Fruit fly (Drosophila melanogaster): ENCODE results near the gene CG4456.

The CG4456 gene

DNA sequence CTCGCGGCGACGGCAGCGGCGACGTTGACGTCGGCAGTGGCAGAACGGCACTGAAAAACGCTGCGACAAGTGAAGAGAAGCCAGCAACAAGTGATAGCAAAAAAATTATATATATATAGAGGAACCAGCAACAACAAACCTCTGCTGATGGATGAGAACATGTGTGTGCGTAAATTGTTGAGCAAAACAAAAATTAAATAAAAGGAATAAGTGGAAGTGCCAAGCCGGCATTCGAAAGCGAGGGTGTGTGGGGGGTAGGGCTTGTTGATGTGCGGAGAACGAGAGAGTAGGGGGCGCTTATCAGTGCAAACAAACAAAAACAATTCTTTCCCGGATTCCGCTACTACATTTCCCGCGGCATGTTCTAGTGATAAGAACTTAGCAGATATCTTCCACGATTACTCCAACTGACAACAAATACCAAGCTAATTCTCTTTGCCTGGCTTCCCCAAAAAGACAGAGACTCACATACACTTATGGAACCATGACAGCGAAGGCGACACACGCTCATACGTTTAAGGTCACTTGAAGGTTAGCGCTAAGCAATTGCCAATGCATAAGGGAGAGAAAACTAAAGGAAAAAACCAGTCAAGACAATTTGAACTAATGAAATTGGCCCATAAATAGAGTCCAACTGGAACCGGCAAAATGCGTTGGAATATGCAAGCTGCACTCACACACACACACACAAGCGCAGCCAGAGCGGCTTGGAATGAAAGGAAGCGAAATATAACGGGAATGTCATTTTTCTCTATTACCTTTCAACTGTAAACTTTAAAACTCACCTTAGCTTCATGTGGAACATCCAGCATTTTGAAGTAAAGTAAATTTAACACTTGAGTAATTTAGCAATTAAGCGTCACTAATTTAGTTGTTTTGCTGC, 14.5 kb upstream of the CG4456 start:
- no peak for TF ChIP-seq CG17801 (GFP tag; optimal IDR thresholded peaks at IDR 0.05; ENCODE audit: partially characterized antibody)

- no peak for TF ChIP-seq CG17801 (GFP tag; optimal IDR thresholded peaks at IDR 0.05; ENCODE audit: partially characterized antibody)
Measured at dm6 chr3L:9358713-9359040, 13.8 kb upstream of the CG4456 start, which contains the start of the genes UGP and Svip. UGP (minus strand) TSS chr3L:9358935. Svip (plus strand) TSS chr3L:9358999.

DNA sequence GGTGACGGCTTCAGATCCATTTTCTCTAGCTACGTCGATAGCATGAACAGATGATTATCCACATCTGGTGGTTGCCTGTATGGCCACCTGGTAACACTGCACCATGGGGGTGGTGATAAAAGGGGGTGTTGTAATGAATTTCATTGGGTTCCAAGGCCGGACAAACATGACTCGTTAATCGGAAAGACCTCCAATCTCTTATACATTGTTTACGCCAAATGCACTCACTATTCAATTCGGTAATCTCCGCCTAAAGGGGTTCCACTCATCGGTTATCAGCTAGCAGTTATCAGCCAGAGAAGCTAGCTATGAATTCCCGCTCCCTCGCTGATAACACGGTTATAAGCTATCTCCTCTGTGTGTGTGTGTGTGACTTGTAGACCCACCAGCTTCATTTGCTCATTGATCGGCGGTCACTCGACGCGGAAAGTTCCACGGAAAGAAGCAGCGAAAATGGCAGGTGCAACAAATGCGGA, 12.3 kb upstream of the CG4456 start, which contains the start of gene Pdxk:
TSS of gene Pdxk (plus strand) at position 100 of the 476 bp plus-strand sequence.
- TF ChIP-seq CG17801 (GFP tag; optimal IDR thresholded peaks at IDR 0.05; ENCODE audit: partially characterized antibody) = peak; percentile 47

- TF ChIP-seq CG17801 (GFP tag; optimal IDR thresholded peaks at IDR 0.05; ENCODE audit: partially characterized antibody) = peak; percentile 62
Measured at dm6 chr3L:9361894-9362293, 10.6 kb upstream of the CG4456 start, which contains the start of gene CG34456. CG34456 (plus strand) TSS chr3L:9362108.

DNA sequence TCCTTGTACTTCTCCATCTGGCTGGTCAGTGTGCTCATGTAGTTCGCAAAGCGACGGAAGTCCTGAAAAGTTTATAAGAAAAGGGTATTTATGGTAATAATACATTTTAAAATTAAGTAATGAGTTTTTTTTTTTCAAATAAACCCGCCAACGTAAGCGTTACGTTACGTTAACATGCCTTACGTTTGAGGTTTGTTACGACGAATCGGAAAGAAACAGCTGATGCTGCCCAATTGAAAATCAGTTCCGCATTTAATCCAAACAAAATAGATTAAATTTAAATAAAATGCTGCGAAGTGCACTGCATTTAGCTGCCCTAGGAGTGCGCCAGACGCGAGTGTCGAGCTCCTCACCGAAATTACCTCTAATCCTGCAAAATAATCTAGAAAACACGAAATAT, 8.4 kb upstream of the CG4456 start, which contains the start of gene mRRF1:
TSS of gene mRRF1 (plus strand) at position 220 of the 400 bp plus-strand sequence.
- no peak for TF ChIP-seq CG17801 (GFP tag; optimal IDR thresholded peaks at IDR 0.05; ENCODE audit: partially characterized antibody)

DNA sequence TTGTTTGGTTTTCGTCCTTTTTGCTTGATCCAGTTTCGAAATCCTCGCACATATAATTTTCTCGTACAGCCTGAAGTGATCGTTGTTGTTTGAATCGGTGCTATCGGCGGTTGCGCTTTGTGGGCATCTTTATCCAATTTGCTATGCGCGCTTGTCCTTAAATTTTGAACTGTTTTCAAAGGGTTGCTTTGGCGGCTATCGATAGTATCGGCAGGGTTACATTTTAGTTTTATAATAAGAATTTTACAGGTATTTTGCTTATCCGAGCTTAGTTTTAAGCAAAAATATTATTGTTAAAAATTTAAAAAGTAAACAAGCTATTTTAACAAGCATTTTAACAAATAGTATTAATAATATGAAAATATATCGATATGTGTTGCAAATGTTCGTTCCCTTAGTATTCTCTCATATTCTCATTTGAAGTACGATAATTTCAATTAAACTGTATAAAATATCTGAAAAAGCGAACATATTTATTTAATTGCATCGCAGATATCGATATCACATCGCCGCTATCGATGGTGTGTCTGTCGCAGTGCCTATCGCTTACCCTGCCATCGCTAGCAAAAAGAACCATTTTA, 5.6 kb upstream of the CG4456 start, which contains the start of the genes Klp67A and CG4452:
TSS of gene Klp67A (minus strand) at position 197 of the 581 bp plus-strand sequence.
TSS of gene CG4452 (plus strand) at position 528 of the 581 bp plus-strand sequence.
- no peak for TF ChIP-seq CG17801 (GFP tag; optimal IDR thresholded peaks at IDR 0.05; ENCODE audit: partially characterized antibody)

- TF ChIP-seq CG17801 (GFP tag; optimal IDR thresholded peaks at IDR 0.05; ENCODE audit: partially characterized antibody) = peak; percentile 78
Measured at dm6 chr3L:9367431-9367867, 5.1 kb upstream of the CG4456 start.

- TF ChIP-seq CG17801 (GFP tag; optimal IDR thresholded peaks at IDR 0.05; ENCODE audit: partially characterized antibody) = no peak
Measured at dm6 chr3L:9368665-9369064, 3.9 kb upstream of the CG4456 start.

dm6 chr3L:9370907-9371365, 1.6 kb upstream of the CG4456 start, which contains the start of gene Fdx1:
Fdx1 (minus strand) TSS chr3L:9371238.
- peak; percentile 64 for TF ChIP-seq CG17801 (GFP tag; optimal IDR thresholded peaks at IDR 0.05; ENCODE audit: partially characterized antibody)

DNA sequence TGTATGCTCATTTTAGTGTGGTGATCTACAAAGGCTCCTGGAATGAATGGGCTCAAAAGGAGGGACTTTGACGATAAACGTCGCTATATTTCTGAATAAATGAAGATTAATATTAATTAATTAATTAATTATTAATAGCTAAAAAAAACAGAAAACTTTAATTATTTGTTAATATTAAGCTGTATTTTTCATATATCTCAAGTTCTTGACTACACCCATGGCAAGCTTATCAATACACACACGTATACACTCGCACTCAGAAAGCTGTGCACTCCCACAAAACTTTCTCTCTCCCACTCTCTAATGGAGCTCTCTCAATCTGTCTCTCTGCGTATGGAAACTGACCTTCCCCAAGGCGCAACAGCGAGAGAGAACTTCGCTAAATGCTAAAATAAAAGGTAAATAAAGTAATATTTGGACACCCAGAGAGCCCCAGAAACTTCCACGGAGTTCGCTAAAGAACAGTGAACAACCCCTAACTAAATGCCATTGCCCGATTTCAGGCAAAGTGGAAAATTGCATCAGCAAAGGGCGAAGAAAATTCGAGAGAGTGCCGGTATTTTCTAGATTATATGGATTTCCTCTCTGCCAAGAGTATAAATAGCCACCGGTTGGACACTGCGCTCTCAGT, 967 bp downstream of the CG4456 start:
- TF ChIP-seq CG17801 (GFP tag; optimal IDR thresholded peaks at IDR 0.05; ENCODE audit: partially characterized antibody) = no peak

DNA sequence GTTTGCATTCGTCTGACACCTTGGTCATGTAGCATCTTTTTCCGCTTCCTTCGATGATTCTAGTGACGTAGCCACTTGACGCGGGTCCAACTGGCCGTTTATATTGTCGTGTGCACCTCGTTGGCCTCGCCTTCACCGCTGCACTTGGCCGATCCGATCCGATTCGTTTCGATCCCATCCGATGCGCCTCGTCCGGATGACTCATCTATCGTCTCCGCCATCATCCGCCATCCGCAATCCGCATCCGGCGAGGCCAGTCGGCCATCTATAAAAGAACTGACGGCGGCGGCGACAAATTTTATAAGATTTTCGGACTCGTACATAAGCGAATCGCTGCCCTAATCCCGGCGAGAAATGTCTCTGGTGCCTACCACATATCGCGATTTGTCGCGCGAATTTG, 2.6 kb downstream of the CG4456 start, which contains the start of gene CG4461:
TSS of gene CG4461 (plus strand) at position 301 of the 400 bp plus-strand sequence.
- TF ChIP-seq CG17801 (GFP tag; optimal IDR thresholded peaks at IDR 0.05; ENCODE audit: partially characterized antibody) = no peak

DNA sequence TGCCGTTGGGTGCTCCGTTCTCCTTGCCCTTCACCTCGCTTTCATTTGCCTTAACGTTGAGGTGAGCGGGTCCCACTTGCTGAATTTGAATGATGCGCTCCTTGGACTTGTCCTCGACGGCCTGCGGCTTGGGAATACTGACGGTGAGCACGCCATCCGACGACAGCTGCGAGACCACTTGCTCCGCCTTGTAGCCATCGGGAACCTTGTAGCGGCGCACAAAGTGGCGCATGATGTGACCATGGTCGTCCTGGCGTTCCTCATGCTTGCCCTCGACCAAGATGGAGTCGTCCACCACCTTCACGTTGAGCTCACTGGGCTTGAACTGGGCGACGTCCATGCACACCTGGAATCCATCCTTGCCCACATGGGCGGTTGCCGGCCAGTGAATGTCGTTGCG, 4.1 kb downstream of the CG4456 start:
- TF ChIP-seq CG17801 (GFP tag; optimal IDR thresholded peaks at IDR 0.05; ENCODE audit: partially characterized antibody) = no peak

DNA sequence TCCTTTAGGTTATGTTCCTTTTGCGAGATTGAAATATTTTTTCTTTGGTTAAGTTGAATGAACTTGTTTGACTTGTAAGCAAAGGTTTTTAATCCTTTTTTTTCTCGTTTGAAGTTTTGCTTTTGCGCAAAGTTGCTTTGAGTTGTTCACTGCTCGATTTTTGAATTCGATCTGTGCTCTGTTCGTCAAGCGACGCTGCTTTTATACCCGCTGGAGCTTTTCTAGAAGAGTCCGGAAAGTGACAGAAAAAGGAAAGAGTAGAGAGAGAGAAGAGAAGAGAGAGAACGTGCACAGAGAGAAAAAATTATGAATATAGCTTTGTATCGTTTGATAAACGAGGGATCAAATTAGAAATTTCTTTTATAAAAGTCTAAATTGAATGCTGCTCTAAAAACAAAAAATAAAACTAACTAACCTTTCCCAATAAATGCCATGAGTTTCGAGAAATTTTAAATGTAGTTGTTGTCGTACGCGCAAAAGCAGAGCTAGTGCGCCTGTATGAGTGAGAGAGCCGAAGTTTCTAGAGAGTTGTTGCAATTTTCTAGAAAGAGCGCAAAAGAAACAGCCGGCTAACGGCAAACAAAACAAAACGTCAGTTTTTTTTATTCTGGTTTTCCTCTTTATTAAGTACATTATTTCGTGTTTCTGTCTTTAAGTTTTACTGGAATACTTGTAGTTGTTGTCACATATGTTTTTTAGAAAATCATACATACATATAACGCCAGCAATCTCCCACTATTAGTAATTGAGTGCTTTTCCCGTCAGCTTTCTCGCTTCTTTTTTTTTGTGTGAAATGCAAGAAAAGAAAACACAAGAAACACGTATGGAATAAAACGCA, 4.9 kb downstream of the CG4456 start, which contains the start of gene Hsp26:
TSS of gene Hsp26 (minus strand) at position 230 of the 838 bp plus-strand sequence.
- peak; percentile 90 for TF ChIP-seq CG17801 (GFP tag; optimal IDR thresholded peaks at IDR 0.05; ENCODE audit: partially characterized antibody)
